Worm (Caenorhabditis elegans) whole organism, mixed stage, embryonic: ENCODE results near the gene B0457.2.

Experiments used
- M03D4.4 ChIP-seq: sonication (generic microtip); optimal IDR thresholded peaks from 2 replicates; lab custom pipeline; 2017; ENCODE audit warnings: mild to moderate bottlenecking, missing genetic modification characterization, missing compliant biosample characterization
- bed-3 ChIP-seq: fragments of 200-800 bp; sonication (Bioruptor generic); optimal IDR thresholded peaks from 3 replicates; lab custom pipeline; 2018; ENCODE audit warnings: mild to moderate bottlenecking, missing genetic modification characterization, moderate library complexity, missing compliant biosample characterization
- ceh-39 ChIP-seq: fragments of 150-350 bp; optimal IDR thresholded peaks from 2 replicates; lab custom pipeline; 2014; ENCODE audit warnings: missing biosample characterization, missing genetic modification characterization
- ceh-43 ChIP-seq: fragments of 200-800 bp; sonication (Bioruptor generic); optimal IDR thresholded peaks from 2 replicates; lab custom pipeline; 2018; ENCODE audit warnings: mild to moderate bottlenecking, missing genetic modification characterization, moderate library complexity, missing compliant biosample characterization
- ceh-83 ChIP-seq: fragments of 200-800 bp; sonication (Bioruptor generic); optimal IDR thresholded peaks from 2 replicates; lab custom pipeline; 2018; ENCODE audit warnings: mild to moderate bottlenecking, missing genetic modification characterization, missing compliant biosample characterization
- cnd-1 ChIP-seq: fragments of 200-800 bp; sonication (Bioruptor generic); optimal IDR thresholded peaks from 2 replicates; lab custom pipeline; 2018; ENCODE audit warnings: mild to moderate bottlenecking, missing genetic modification characterization, missing compliant biosample characterization
- drap-1 ChIP-seq: fragments of 200-800 bp; sonication (Bioruptor generic); optimal IDR thresholded peaks from 3 replicates; lab custom pipeline; 2018; ENCODE audit warnings: mild to moderate bottlenecking, missing genetic modification characterization, missing compliant biosample characterization
- elt-1 ChIP-seq: sonication (generic microtip); optimal IDR thresholded peaks from 2 replicates; lab custom pipeline; 2017; ENCODE audit warnings: missing genetic modification characterization, mild to moderate bottlenecking, missing compliant biosample characterization, antibody characterized with exemption, moderate library complexity, borderline replicate concordance; ENCODE audit not compliant: insufficient read depth
- elt-3 ChIP-seq: fragments of 150-350 bp; optimal IDR thresholded peaks from 2 replicates; lab custom pipeline; 2014; ENCODE audit warnings: missing biosample characterization, missing genetic modification characterization
- flh-1 ChIP-seq: fragments of 200-800 bp; sonication (Bioruptor generic); optimal IDR thresholded peaks from 2 replicates; lab custom pipeline; 2018; ENCODE audit warnings: mild to moderate bottlenecking, missing genetic modification characterization, moderate library complexity, missing compliant biosample characterization
- ham-2 ChIP-seq: fragments of 200-800 bp; sonication (Bioruptor generic); optimal IDR thresholded peaks from 2 replicates; lab custom pipeline; 2018; ENCODE audit warnings: mild to moderate bottlenecking, missing genetic modification characterization, missing compliant biosample characterization
- hlh-1 ChIP-seq: fragments of 150-350 bp; optimal IDR thresholded peaks from 2 replicates; lab custom pipeline; 2014; ENCODE audit warnings: missing biosample characterization, missing genetic modification reagents, missing genetic modification characterization
- lin-13 ChIP-seq: fragments of 150-350 bp; optimal IDR thresholded peaks from 2 replicates; lab custom pipeline; 2014; ENCODE audit warnings: missing biosample characterization, missing genetic modification characterization
- lsy-2 ChIP-seq: fragments of 150-350 bp; optimal IDR thresholded peaks from 2 replicates; lab custom pipeline; 2014; ENCODE audit warnings: missing biosample characterization, missing genetic modification characterization
- mab-5 ChIP-seq: fragments of 150-350 bp; optimal IDR thresholded peaks from 2 replicates; lab custom pipeline; 2014; ENCODE audit warnings: missing biosample characterization, missing genetic modification characterization
- mls-2 ChIP-seq: sonication (generic microtip); optimal IDR thresholded peaks from 2 replicates; lab custom pipeline; 2016; ENCODE audit warnings: mild to moderate bottlenecking, missing genetic modification characterization, moderate library complexity, missing compliant biosample characterization
- nhr-237 ChIP-seq: fragments of 150-350 bp; optimal IDR thresholded peaks from 2 replicates; lab custom pipeline; 2014; ENCODE audit warnings: missing biosample characterization, missing genetic modification characterization
- nhr-28 ChIP-seq: fragments of 150-350 bp; optimal IDR thresholded peaks from 2 replicates; lab custom pipeline; 2014; ENCODE audit warnings: missing biosample characterization, missing genetic modification characterization
- pha-4 ChIP-seq: fragments of 150-350 bp; optimal IDR thresholded peaks from 2 replicates; lab custom pipeline; 2018; ENCODE audit warnings: missing biosample characterization, missing genetic modification reagents, missing genetic modification characterization
- sem-2 ChIP-seq: fragments of 200-800 bp; sonication (Bioruptor generic); optimal IDR thresholded peaks from 2 replicates; lab custom pipeline; 2018; ENCODE audit warnings: mild to moderate bottlenecking, missing genetic modification characterization, missing compliant biosample characterization
- snpc-4 ChIP-seq: fragments of 150-350 bp; optimal IDR thresholded peaks from 2 replicates; lab custom pipeline; 2014; ENCODE audit warnings: missing biosample characterization, missing genetic modification characterization
- sptf-1 ChIP-seq: sonication (generic microtip); optimal IDR thresholded peaks from 2 replicates; lab custom pipeline; 2017; ENCODE audit warnings: mild to moderate bottlenecking, missing genetic modification characterization, moderate library complexity, missing compliant biosample characterization
- unc-120 ChIP-seq: sonication (generic microtip); optimal IDR thresholded peaks from 2 replicates; lab custom pipeline; 2017; ENCODE audit warnings: missing genetic modification characterization, missing compliant biosample characterization; ENCODE audit not compliant: poor library complexity, severe bottlenecking
- unc-39 ChIP-seq: fragments of 150-350 bp; optimal IDR thresholded peaks from 2 replicates; lab custom pipeline; 2014; ENCODE audit warnings: missing biosample characterization, missing genetic modification characterization
- unc-62 ChIP-seq: fragments of 150-350 bp; optimal IDR thresholded peaks from 2 replicates; lab custom pipeline; 2014; ENCODE audit warnings: missing biosample characterization, missing genetic modification reagents, missing genetic modification characterization
- zip-8 ChIP-seq: fragments of 150-350 bp; optimal IDR thresholded peaks from 2 replicates; lab custom pipeline; 2014; ENCODE audit warnings: missing biosample characterization, missing genetic modification characterization
- ztf-11 ChIP-seq: fragments of 150-350 bp; optimal IDR thresholded peaks from 2 replicates; lab custom pipeline; 2014; ENCODE audit warnings: missing biosample characterization, missing genetic modification characterization

Gene B0457.2

ce11 chrII:8940362-8940940 is 14.1 kb upstream of the B0457.2 start, which contains the start of the genes set-17 and T21B10.4:
set-17 (minus strand) TSS chrII:8940488.
T21B10.4 (plus strand) TSS chrII:8940894.
- TF ChIP-seq unc-120 (tag; lab: Kevin White, UChicago) (no peak), elt-1 (tag; lab: Kevin White, UChicago) (peak; percentile 72), pha-4 (peak; percentile 17), nhr-28 (tag; lab: Kevin White, UChicago) (no peak), nhr-237 (tag; lab: Kevin White, UChicago) (no peak), lsy-2 (tag; lab: Kevin White, UChicago) (peak; percentile 29), flh-1 (GFP tag; lab: Kevin White, UChicago) (no peak), ham-2 (GFP tag; lab: Kevin White, UChicago) (no peak), sem-2 (GFP tag; lab: Kevin White, UChicago) (no peak)

ce11 chrII:8938907-8939622 is 12.7 kb upstream of the B0457.2 start:
- no peak for TF ChIP-seq unc-39
- TF ChIP-seq elt-3, result no peak
- TF ChIP-seq M03D4.4 (tag; lab: Kevin White, UChicago), result no peak
- TF ChIP-seq drap-1 (GFP tag; lab: Kevin White, UChicago), result no peak
- TF ChIP-seq cnd-1, result no peak
- no peak for TF ChIP-seq zip-8 (tag; lab: Kevin White, UChicago)
- no peak for TF ChIP-seq ceh-83 (GFP tag; lab: Kevin White, UChicago)
- no peak for TF ChIP-seq sptf-1 (tag; lab: Kevin White, UChicago)
- no peak for TF ChIP-seq mab-5 (tag; lab: Kevin White, UChicago)
- TF ChIP-seq unc-120 (tag; lab: Kevin White, UChicago), result no peak
- no peak for TF ChIP-seq mls-2
- no peak for TF ChIP-seq bed-3 (GFP tag; lab: Kevin White, UChicago)
- TF ChIP-seq ham-2 (GFP tag; lab: Kevin White, UChicago), result no peak
- no peak for TF ChIP-seq ztf-11 (tag; lab: Kevin White, UChicago)
- no peak for TF ChIP-seq snpc-4 (tag; lab: Kevin White, UChicago)
- TF ChIP-seq pha-4, result no peak
- no peak for TF ChIP-seq lin-13 (tag; lab: Kevin White, UChicago)

- TF ChIP-seq ham-2 (GFP tag; lab: Kevin White, UChicago), result no peak
- TF ChIP-seq ceh-39 (tag; lab: Kevin White, UChicago), result no peak
- TF ChIP-seq nhr-28 (tag; lab: Kevin White, UChicago), result no peak
- no peak for TF ChIP-seq pha-4
- TF ChIP-seq ceh-43 (GFP tag; lab: Kevin White, UChicago), result no peak
- TF ChIP-seq sptf-1 (tag; lab: Kevin White, UChicago), result no peak
Observed at ce11 chrII:8933693-8934432, 7.5 kb upstream of the B0457.2 start, which contains the start of gene T21B10.3. T21B10.3 (plus strand) TSS chrII:8934382.

- TF ChIP-seq sem-2 (GFP tag; lab: Kevin White, UChicago) (no peak), hlh-1 (no peak), flh-1 (GFP tag; lab: Kevin White, UChicago) (no peak), lsy-2 (tag; lab: Kevin White, UChicago) (no peak), unc-39 (no peak), pha-4 (no peak), drap-1 (GFP tag; lab: Kevin White, UChicago) (no peak), zip-8 (tag; lab: Kevin White, UChicago) (no peak), unc-62 (GFP tag; lab: Kevin White, UChicago) (no peak), snpc-4 (tag; lab: Kevin White, UChicago) (no peak), nhr-237 (tag; lab: Kevin White, UChicago) (no peak), ztf-11 (tag; lab: Kevin White, UChicago) (no peak), mab-5 (tag; lab: Kevin White, UChicago) (no peak), cnd-1 (no peak)
Observed at ce11 chrII:8932392-8932791, 6.0 kb upstream of the B0457.2 start.
